Worm (Caenorhabditis elegans) whole organism, L4 larva: ENCODE results near the gene msp-64.

Source experiments
- F37D6.2 ChIP-seq: sonication (generic microtip); optimal IDR thresholded peaks from 2 replicates; lab custom pipeline; 2016; ENCODE audit warnings: mild to moderate bottlenecking, missing genetic modification characterization, missing compliant biosample characterization
- T26A8.4 ChIP-seq: fragments of 200-800 bp; sonication (Bioruptor generic); IDR thresholded peaks from 2 replicates; pipeline ENCODE4 v1.3.6; 2022; ENCODE audit warnings: missing genetic modification characterization, missing compliant biosample characterization
- Y105C5A.15 ChIP-seq: fragments of 200-800 bp; sonication (Bioruptor generic); IDR thresholded peaks from 2 replicates; pipeline ENCODE4 v1.3.6; 2022; ENCODE audit warnings: missing genetic modification characterization, missing compliant biosample characterization
- Y75B8A.6 ChIP-seq: fragments of 200-800 bp; sonication (Bioruptor generic); IDR thresholded peaks from 2 replicates; pipeline ENCODE4 v1.3.6; 2022; ENCODE audit warnings: missing genetic modification reagents, missing genetic modification characterization, missing compliant biosample characterization
- ZK546.5 ChIP-seq, 2 experiments: sonication (generic microtip); optimal IDR thresholded peaks; 2 replicates each; lab custom pipeline; 2017; ENCODE audit warnings: missing biosample characterization in 2 of 2, missing genetic modification characterization in 2 of 2
- aha-1 ChIP-seq: fragments of 150-350 bp; peaks from one replicate; lab custom pipeline; 2014; ENCODE audit warnings: missing biosample characterization, missing genetic modification characterization
- ceh-20 ChIP-seq: fragments of 200-800 bp; sonication (Bioruptor generic); IDR thresholded peaks from 2 replicates; pipeline ENCODE4 v1.3.6; 2022; ENCODE audit warnings: missing genetic modification reagents, missing genetic modification characterization, missing compliant biosample characterization
- ceh-32 ChIP-seq: sonication (generic microtip); optimal IDR thresholded peaks from 2 replicates; lab custom pipeline; 2016; ENCODE audit warnings: mild to moderate bottlenecking, missing genetic modification characterization, missing compliant biosample characterization; ENCODE audit not compliant: poor library complexity
- ceh-62 ChIP-seq: sonication (generic microtip); optimal IDR thresholded peaks from 2 replicates; lab custom pipeline; 2017; ENCODE audit warnings: missing biosample characterization, missing genetic modification characterization
- ceh-82 ChIP-seq: sonication (generic microtip); optimal IDR thresholded peaks from 2 replicates; lab custom pipeline; 2017; ENCODE audit warnings: missing biosample characterization, missing genetic modification characterization
- daf-12 ChIP-seq: fragments of 150-350 bp; optimal IDR thresholded peaks from 2 replicates; lab custom pipeline; 2014; ENCODE audit warnings: missing biosample characterization, missing genetic modification reagents, missing genetic modification characterization
- daf-16 ChIP-seq, 3 experiments: sonication (generic microtip); optimal IDR thresholded peaks; 2 replicates each; lab custom pipeline; 2016 to 2017; ENCODE audit warnings: missing genetic modification characterization in 3 of 3, missing genetic modification reagents in 3 of 3, mild to moderate bottlenecking in 2 of 3, missing compliant biosample characterization in 2 of 3, missing biosample characterization in 1 of 3, moderate library complexity in 1 of 3
- dmd-9 ChIP-seq: fragments of 200-800 bp; sonication (Bioruptor generic); IDR thresholded peaks from 2 replicates; pipeline ENCODE4 v1.3.6; 2022; ENCODE audit warnings: missing genetic modification reagents, missing genetic modification characterization, missing compliant biosample characterization
- dpl-1 ChIP-seq: fragments of 150-350 bp; optimal IDR thresholded peaks from 2 replicates; lab custom pipeline; 2014; ENCODE audit warnings: missing biosample characterization, missing genetic modification reagents, missing genetic modification characterization
- duxl-1 ChIP-seq: sonication (generic microtip); optimal IDR thresholded peaks from 2 replicates; lab custom pipeline; 2016; ENCODE audit warnings: mild to moderate bottlenecking, missing genetic modification characterization, moderate library complexity, missing compliant biosample characterization; ENCODE audit not compliant: poor library complexity
- dve-1 ChIP-seq: sonication (generic microtip); optimal IDR thresholded peaks from 2 replicates; lab custom pipeline; 2017; ENCODE audit warnings: antibody characterized with exemption, mild to moderate bottlenecking, missing genetic modification characterization, missing compliant biosample characterization; ENCODE audit not compliant: insufficient read depth
- egl-27 ChIP-seq: sonication (generic microtip); optimal IDR thresholded peaks from 3 replicates; lab custom pipeline; 2017; ENCODE audit warnings: missing biosample characterization, missing genetic modification reagents, missing genetic modification characterization
- fkh-10 ChIP-seq: fragments of 150-350 bp; optimal IDR thresholded peaks from 2 replicates; lab custom pipeline; 2014; ENCODE audit warnings: missing biosample characterization, missing genetic modification reagents, missing genetic modification characterization
- gei-8 ChIP-seq: fragments of 200-800 bp; sonication (Bioruptor generic); optimal IDR thresholded peaks from 2 replicates; lab custom pipeline; 2018; ENCODE audit warnings: mild to moderate bottlenecking, missing genetic modification characterization, missing compliant biosample characterization
- hif-1 ChIP-seq, 2 experiments: sonication (generic microtip); optimal IDR thresholded peaks; 2 replicates each; lab custom pipeline; 2016 to 2017; ENCODE audit warnings: missing compliant biosample characterization in 2 of 2, missing genetic modification characterization in 2 of 2, missing genetic modification reagents in 2 of 2, missing genotype in 2 of 2, mild to moderate bottlenecking in 1 of 2
- lin-1 ChIP-seq: fragments of 200-800 bp; sonication (Bioruptor generic); IDR thresholded peaks from 2 replicates; pipeline ENCODE4 v1.3.6; 2022; ENCODE audit warnings: missing genetic modification reagents, missing genetic modification characterization, missing compliant biosample characterization
- lin-13 ChIP-seq: fragments of 150-350 bp; optimal IDR thresholded peaks from 2 replicates; lab custom pipeline; 2014; ENCODE audit warnings: missing biosample characterization, missing genetic modification reagents, missing genetic modification characterization
- lin-29 ChIP-seq: fragments of 200-800 bp; sonication (Bioruptor generic); IDR thresholded peaks from 2 replicates; pipeline ENCODE4 v1.3.6; 2022; ENCODE audit warnings: missing genetic modification reagents, missing genetic modification characterization, missing compliant biosample characterization
- lir-3 ChIP-seq: sonication (generic microtip); optimal IDR thresholded peaks from 2 replicates; lab custom pipeline; 2016; ENCODE audit warnings: mild to moderate bottlenecking, missing genetic modification characterization, missing compliant biosample characterization
- lsy-2 ChIP-seq, 2 experiments: fragments of 150-350 bp in 1 of 2; sonication (generic microtip) in 1 of 2; optimal IDR thresholded peaks; 2 replicates each; lab custom pipeline; 2014 to 2017; ENCODE audit warnings: missing biosample characterization in 2 of 2, missing genetic modification characterization in 2 of 2
- madf-5 ChIP-seq, 2 experiments: fragments of 200-800 bp; sonication (Bioruptor generic); IDR thresholded peaks; 2 replicates each; pipeline ENCODE4 v1.3.6; 2022; ENCODE audit warnings: missing compliant biosample characterization in 2 of 2, missing genetic modification characterization in 2 of 2
- mep-1 ChIP-seq: fragments of 150-350 bp; sonication (generic microtip); optimal IDR thresholded peaks from 3 replicates; lab custom pipeline; 2014; ENCODE audit warnings: missing biosample characterization, missing genetic modification characterization
- mes-2 ChIP-seq: sonication (generic microtip); optimal IDR thresholded peaks from 2 replicates; lab custom pipeline; 2016; ENCODE audit warnings: missing genotype, mild to moderate bottlenecking, missing genetic modification characterization, missing compliant biosample characterization; ENCODE audit not compliant: poor library complexity, severe bottlenecking
- mxl-2 ChIP-seq: fragments of 200-800 bp; sonication (Bioruptor generic); conservative IDR thresholded peaks from 2 replicates; pipeline ENCODE4 v1.3.6; 2022; ENCODE audit warnings: missing genetic modification reagents, missing genetic modification characterization, missing compliant biosample characterization
- nhr-102 ChIP-seq: sonication (generic microtip); optimal IDR thresholded peaks from 2 replicates; lab custom pipeline; 2016; ENCODE audit warnings: mild to moderate bottlenecking, missing genetic modification characterization, moderate library complexity, missing compliant biosample characterization
- nhr-11 ChIP-seq: fragments of 150-350 bp; optimal IDR thresholded peaks from 2 replicates; lab custom pipeline; 2014; ENCODE audit warnings: missing biosample characterization, missing genetic modification characterization
- nhr-237 ChIP-seq: sonication (generic microtip); optimal IDR thresholded peaks from 2 replicates; lab custom pipeline; 2017; ENCODE audit warnings: missing biosample characterization, missing genetic modification characterization
- nhr-41 ChIP-seq: fragments of 200-800 bp; sonication (Bioruptor generic); IDR thresholded peaks from 2 replicates; pipeline ENCODE4 v1.3.6; 2022; ENCODE audit warnings: missing genetic modification reagents, missing genetic modification characterization, missing compliant biosample characterization
- nhr-42 ChIP-seq: fragments of 200-800 bp; sonication (Bioruptor generic); IDR thresholded peaks from 2 replicates; pipeline ENCODE4 v1.3.6; 2022; ENCODE audit warnings: missing genetic modification characterization, missing compliant biosample characterization
- pha-4 ChIP-seq, 2 experiments: fragments of 150-350 bp in 1 of 2; fragments of 200-800 bp in 1 of 2; sonication (Bioruptor generic) in 1 of 2; IDR thresholded peaks in 1 of 2; optimal IDR thresholded peaks in 1 of 2; 2 replicates each; pipeline versions ENCODE4 v1.3.6 to Lab custom; 2014 to 2022; ENCODE audit warnings: missing genetic modification characterization in 2 of 2, missing genetic modification reagents in 2 of 2, missing biosample characterization in 1 of 2, missing compliant biosample characterization in 1 of 2
- saeg-2 ChIP-seq: fragments of 200-800 bp; sonication (Bioruptor generic); IDR thresholded peaks from 2 replicates; pipeline ENCODE4 v1.3.6; 2022; ENCODE audit warnings: missing genetic modification reagents, missing genetic modification characterization, missing compliant biosample characterization
- skn-1 ChIP-seq: fragments of 150-350 bp; optimal IDR thresholded peaks from 2 replicates; lab custom pipeline; 2014; ENCODE audit warnings: missing biosample characterization, missing genetic modification characterization
- unc-130 ChIP-seq: sonication (generic microtip); optimal IDR thresholded peaks from 2 replicates; lab custom pipeline; 2016; ENCODE audit warnings: missing genetic modification reagents, missing genetic modification characterization, missing compliant biosample characterization
- ztf-7 ChIP-seq: fragments of 150-350 bp; optimal IDR thresholded peaks from 2 replicates; lab custom pipeline; 2014; ENCODE audit warnings: missing biosample characterization, missing genetic modification characterization

The msp-64 gene

ce11 chrII:5810230-5810629 lies at the start of gene msp-64, which contains the start of gene ZK1248.5:
Gene msp-64 (minus strand): TSS chrII:5810330.
Gene ZK1248.5 (plus strand): TSS chrII:5810514.
- TF ChIP-seq nhr-237 (tag; lab: Kevin White, UChicago) (no peak), ceh-62 (tag; lab: Kevin White, UChicago) (no peak), unc-130 (no peak), ZK546.5 (tag; optimal IDR thresholded peaks at IDR 0.05; lab: Kevin White, UChicago) (no peak), aha-1 (tag; lab: Kevin White, UChicago) (no peak), madf-5 (GFP tag; IDR thresholded peaks at IDR 0.05; lab: Robert Waterston, UW) (no peak), duxl-1 (tag; lab: Kevin White, UChicago) (no peak), F37D6.2 (tag; lab: Kevin White, UChicago) (no peak), lin-13 (GFP tag; lab: Kevin White, UChicago) (no peak), ceh-20 (GFP tag; lab: Robert Waterston, UW) (no peak), nhr-102 (tag; lab: Kevin White, UChicago) (no peak), saeg-2 (GFP tag; lab: Robert Waterston, UW) (no peak), pha-4 (GFP tag; IDR thresholded peaks at IDR 0.05; lab: Robert Waterston, UW) (no peak), pha-4 (tag; optimal IDR thresholded peaks at IDR 0.05; lab: Kevin White, UChicago) (no peak)

- TF ChIP-seq lir-3 (tag; lab: Kevin White, UChicago) (no peak), mes-2 (tag; lab: Kevin White, UChicago) (no peak), daf-16 (GFP tag; optimal IDR thresholded peaks at IDR 0.05; lab: Kevin White, UChicago) (no peak), daf-16 (tag; optimal IDR thresholded peaks at IDR 0.05; lab: Kevin White, UChicago) (no peak), ZK546.5 (tag; optimal IDR thresholded peaks at IDR 0.05; lab: Kevin White, UChicago) (no peak), nhr-11 (tag; lab: Kevin White, UChicago) (no peak), dmd-9 (no peak), ceh-32 (no peak), lin-29 (GFP tag; lab: Robert Waterston, UW) (no peak), mxl-2 (no peak), nhr-42 (GFP tag; lab: Robert Waterston, UW) (no peak), mep-1 (tag; lab: Kevin White, UChicago) (no peak), gei-8 (GFP tag; lab: Kevin White, UChicago) (no peak), lin-1 (no peak), Y75B8A.6 (GFP tag; lab: Robert Waterston, UW) (no peak), skn-1 (tag; lab: Kevin White, UChicago) (no peak), Y105C5A.15 (GFP tag; lab: Robert Waterston, UW) (no peak), egl-27 (tag; lab: Kevin White, UChicago) (no peak)
Measured at ce11 chrII:5858322-5858721, 48.2 kb upstream of the msp-64 start, which contains the start of gene F55C12.4. Gene F55C12.4 (minus strand): TSS chrII:5858422.

ce11 chrII:5854122-5854521 lies 44.0 kb upstream of the msp-64 start, which contains the start of gene H41C03.1:
Gene H41C03.1 (plus strand): TSS chrII:5854422.
- TF ChIP-seq dpl-1 (no peak), hif-1 (tag; optimal IDR thresholded peaks at IDR 0.05; lab: Kevin White, UChicago) (no peak), fkh-10 (GFP tag; lab: Kevin White, UChicago) (no peak), daf-12 (no peak), ceh-82 (tag; lab: Kevin White, UChicago) (no peak), nhr-41 (GFP tag; lab: Robert Waterston, UW) (no peak), ztf-7 (tag; lab: Kevin White, UChicago) (no peak), lsy-2 (tag; optimal IDR thresholded peaks at IDR 0.05; lab: Kevin White, UChicago) (no peak), T26A8.4 (GFP tag; lab: Robert Waterston, UW) (no peak), dve-1 (tag; lab: Kevin White, UChicago) (no peak)
- TF ChIP-seq, all 104 proteins: peak for 0
